Worm (Caenorhabditis elegans) whole organism, L4/young adult: ENCODE data around the gene mig-5.
A peak's percentile ranks its signal among the peaks of the same experiment; 100 is the strongest.

ENCODE experiments used
- W03F9.2 ChIP-seq: fragments of 150-350 bp; optimal IDR thresholded peaks from 2 replicates; lab custom pipeline; 2014; ENCODE audit warnings: missing biosample characterization, missing genetic modification characterization
- dao-5 ChIP-seq: sonication (generic microtip); optimal IDR thresholded peaks from 2 replicates; lab custom pipeline; 2016; ENCODE audit warnings: missing genotype, missing genetic modification characterization, moderate library complexity, missing compliant biosample characterization
- him-1 ChIP-seq: sonication (generic microtip); optimal IDR thresholded peaks from 2 replicates; lab custom pipeline; 2016; ENCODE audit warnings: missing genotype, missing genetic modification reagents, missing genetic modification characterization, missing compliant biosample characterization

The mig-5 gene

ce11 chrII:8185016-8185493 lies at the start of gene mig-5, which contains the start of gene cct-1:
mig-5 (minus strand) TSS chrII:8185023.
cct-1 (plus strand) TSS chrII:8185443.
- TF ChIP-seq dao-5 (tag; lab: Kevin White, UChicago) (no peak), him-1 (tag; lab: Kevin White, UChicago) (peak; percentile 84), W03F9.2 (tag; lab: Kevin White, UChicago) (peak; percentile 96)

- TF ChIP-seq dao-5 (tag; lab: Kevin White, UChicago) = no peak
- no peak for TF ChIP-seq W03F9.2 (tag; lab: Kevin White, UChicago)
- TF ChIP-seq him-1 (tag; lab: Kevin White, UChicago) = no peak
These were observed 47.7 kb upstream of the mig-5 start, which contains the start of gene M110.7 for ce11 chrII:8232489-8232888. M110.7 (plus strand) TSS chrII:8232789.

- no peak for TF ChIP-seq dao-5 (tag; lab: Kevin White, UChicago)
- no peak for TF ChIP-seq him-1 (tag; lab: Kevin White, UChicago)
These were observed 46.2 kb upstream of the mig-5 start, which contains the start of gene M110.9 for ce11 chrII:8230976-8231375. M110.9 (plus strand) TSS chrII:8231276.

ce11 chrII:8226475-8226874 lies 41.7 kb upstream of the mig-5 start:
- TF ChIP-seq dao-5 (tag; lab: Kevin White, UChicago) (no peak), him-1 (tag; lab: Kevin White, UChicago) (no peak), W03F9.2 (tag; lab: Kevin White, UChicago) (no peak)

- TF ChIP-seq W03F9.2 (tag; lab: Kevin White, UChicago) (no peak), dao-5 (tag; lab: Kevin White, UChicago) (no peak), him-1 (tag; lab: Kevin White, UChicago) (no peak)
These were observed 41.1 kb upstream of the mig-5 start for ce11 chrII:8225914-8226313.

ce11 chrII:8225347-8225746 lies 40.5 kb upstream of the mig-5 start:
- TF ChIP-seq dao-5 (tag; lab: Kevin White, UChicago) (no peak), him-1 (tag; lab: Kevin White, UChicago) (no peak), W03F9.2 (tag; lab: Kevin White, UChicago) (no peak)

- TF ChIP-seq him-1 (tag; lab: Kevin White, UChicago) (no peak), dao-5 (tag; lab: Kevin White, UChicago) (no peak), W03F9.2 (tag; lab: Kevin White, UChicago) (no peak)
These were observed 39.8 kb upstream of the mig-5 start for ce11 chrII:8224623-8225022.

ce11 chrII:8223945-8224344 lies 39.1 kb upstream of the mig-5 start:
- TF ChIP-seq dao-5 (tag; lab: Kevin White, UChicago) (no peak), him-1 (tag; lab: Kevin White, UChicago) (no peak), W03F9.2 (tag; lab: Kevin White, UChicago) (no peak)

- TF ChIP-seq W03F9.2 (tag; lab: Kevin White, UChicago) = no peak
These were observed 38.6 kb upstream of the mig-5 start for ce11 chrII:8223422-8223821.

ce11 chrII:8222309-8223065 lies 37.7 kb upstream of the mig-5 start, which contains the start of gene dab-1:
dab-1 (plus strand) TSS chrII:8222386.
- peak; percentile 21 for TF ChIP-seq him-1 (tag; lab: Kevin White, UChicago)
- no peak for TF ChIP-seq W03F9.2 (tag; lab: Kevin White, UChicago)

ce11 chrII:8220267-8220666 lies 35.4 kb upstream of the mig-5 start:
- no peak for TF ChIP-seq him-1 (tag; lab: Kevin White, UChicago)
- TF ChIP-seq dao-5 (tag; lab: Kevin White, UChicago) = no peak
- TF ChIP-seq W03F9.2 (tag; lab: Kevin White, UChicago) = no peak

ce11 chrII:8218266-8218665 lies 33.4 kb upstream of the mig-5 start:
- TF ChIP-seq him-1 (tag; lab: Kevin White, UChicago) (no peak), W03F9.2 (tag; lab: Kevin White, UChicago) (no peak), dao-5 (tag; lab: Kevin White, UChicago) (no peak)

ce11 chrII:8216922-8217321 lies 32.1 kb upstream of the mig-5 start, which contains the start of gene ifg-1:
ifg-1 (plus strand) TSS chrII:8217222.
- TF ChIP-seq him-1 (tag; lab: Kevin White, UChicago) (no peak), W03F9.2 (tag; lab: Kevin White, UChicago) (no peak), dao-5 (tag; lab: Kevin White, UChicago) (no peak)

ce11 chrII:8216433-8216832 lies 31.6 kb upstream of the mig-5 start, which contains the start of gene M110.3:
M110.3 (minus strand) TSS chrII:8216616.
- TF ChIP-seq W03F9.2 (tag; lab: Kevin White, UChicago) (peak; percentile 45), him-1 (tag; lab: Kevin White, UChicago) (no peak)
